Fruit fly (Drosophila melanogaster): ENCODE data around the gene Atg4b.

Atg4b gene

DNA sequence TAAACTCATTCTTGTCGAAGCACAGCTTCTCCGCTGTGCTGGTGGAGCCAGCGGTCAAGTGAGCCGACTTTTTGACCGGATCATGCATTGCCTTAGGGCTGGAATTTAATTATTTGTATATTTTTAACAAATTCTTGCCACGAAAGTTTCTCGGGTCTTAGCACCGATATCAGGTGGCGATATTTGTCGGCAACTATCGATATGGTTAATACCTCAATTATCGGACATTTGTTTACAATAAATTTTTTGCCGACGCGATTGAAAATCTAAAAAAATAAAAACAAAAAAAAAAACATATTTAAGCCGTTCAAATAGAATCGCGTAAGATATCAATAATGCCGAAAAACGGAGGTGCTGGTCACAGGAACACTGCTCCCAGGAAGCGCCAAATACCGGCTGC, 4.8 kb upstream of the Atg4b start, which contains the start of the genes Cog2 and Trax (continued):
- TF ChIP-seq CG6654 (GFP tag; optimal IDR thresholded peaks at IDR 0.05) (no peak), jumu (GFP tag; optimal IDR thresholded peaks at IDR 0.05) (no peak), CG17328 (GFP tag; IDR thresholded peaks at IDR 0.05) (no peak), CG14014 (GFP tag; IDR thresholded peaks at IDR 0.05) (no peak), trh (GFP tag; optimal IDR thresholded peaks at IDR 0.05) (no peak), sug (tag; optimal IDR thresholded peaks at IDR 0.05) (no peak), ham (GFP tag; IDR thresholded peaks at IDR 0.05) (no peak), fd102C (GFP tag; optimal IDR thresholded peaks at IDR 0.05) (no peak), Aef1 (GFP tag; IDR thresholded peaks at IDR 0.05) (no peak), CG7963 (GFP tag; IDR thresholded peaks at IDR 0.05; ENCODE audit: partially characterized antibody) (peak; percentile 75), Atf-2 (GFP tag; optimal IDR thresholded peaks at IDR 0.05) (no peak), CG9437 (GFP tag; optimal IDR thresholded peaks at IDR 0.05) (no peak), CG4424 (GFP tag; optimal IDR thresholded peaks at IDR 0.05) (no peak), CG10979 (tag; optimal IDR thresholded peaks at IDR 0.05) (no peak), mam (GFP tag; optimal IDR thresholded peaks at IDR 0.05) (no peak), NC2α (GFP tag; optimal IDR thresholded peaks at IDR 0.05) (no peak), bsh (GFP tag; optimal IDR thresholded peaks at IDR 0.05) (no peak), dm (GFP tag; optimal IDR thresholded peaks at IDR 0.05) (no peak), Hr51 (GFP tag; optimal IDR thresholded peaks at IDR 0.05) (no peak), CG11696 (GFP tag; IDR thresholded peaks at IDR 0.05) (no peak), grau (tag; optimal IDR thresholded peaks at IDR 0.05) (no peak), CG16815 (GFP tag; optimal IDR thresholded peaks at IDR 0.05) (no peak), CG8089 (GFP tag; optimal IDR thresholded peaks at IDR 0.05) (no peak), Sin3A (optimal IDR thresholded peaks at IDR 0.05) (peak; percentile 41), CG33213 (GFP tag; optimal IDR thresholded peaks at IDR 0.05) (no peak), bbx (GFP tag; IDR thresholded peaks at IDR 0.05; ENCODE audit: partially characterized antibody) (peak; percentile 93), Asciz (GFP tag; optimal IDR thresholded peaks at IDR 0.05) (no peak), dimm (GFP tag; IDR thresholded peaks at IDR 0.05) (no peak), abd-A (tag; optimal IDR thresholded peaks at IDR 0.05) (no peak), CoRest (tag; optimal IDR thresholded peaks at IDR 0.05) (no peak), zen (tag; optimal IDR thresholded peaks at IDR 0.05) (no peak), CG18599 (GFP tag; optimal IDR thresholded peaks at IDR 0.05) (no peak), B-H2 (GFP tag; optimal IDR thresholded peaks at IDR 0.05) (no peak), Sox102F (GFP tag; optimal IDR thresholded peaks at IDR 0.05) (no peak), scrt (GFP tag; optimal IDR thresholded peaks at IDR 0.05) (no peak), dysf (GFP tag; IDR thresholded peaks at IDR 0.05) (no peak), lab (GFP tag; optimal IDR thresholded peaks at IDR 0.05) (no peak), amos (GFP tag; IDR thresholded peaks at IDR 0.05; ENCODE audit: partially characterized antibody) (peak; percentile 82), fd3F (GFP tag; optimal IDR thresholded peaks at IDR 0.05) (no peak), Adf1 (GFP tag; IDR thresholded peaks at IDR 0.05) (no peak), salm (tag; optimal IDR thresholded peaks at IDR 0.05) (no peak), Atf3 (GFP tag; optimal IDR thresholded peaks at IDR 0.05) (no peak), Lhr (GFP tag; optimal IDR thresholded peaks at IDR 0.05) (no peak), ase (GFP tag; IDR thresholded peaks at IDR 0.05) (no peak), CG14710 (tag; optimal IDR thresholded peaks at IDR 0.05) (no peak), CG18011 (GFP tag; optimal IDR thresholded peaks at IDR 0.05) (no peak), CG2678 (tag; optimal IDR thresholded peaks at IDR 0.05) (no peak), Dfd (GFP tag; optimal IDR thresholded peaks at IDR 0.05) (no peak), shn (GFP tag; optimal IDR thresholded peaks at IDR 0.05) (no peak), Kr (GFP tag; optimal IDR thresholded peaks at IDR 0.05) (no peak), CG8290 (GFP tag; optimal IDR thresholded peaks at IDR 0.05) (no peak), CG8290 (tag; optimal IDR thresholded peaks at IDR 0.05) (no peak)
